Worm (Caenorhabditis elegans): Measurements from ENCODE around the gene ptr-20.

The ptr-20 gene

ce11 chrII:15165681-15166235 lies 7.8 kb downstream of the ptr-20 start, which contains the start of gene gst-27 (continued):
- no peak for TF ChIP-seq T20F7.1 (GFP tag; optimal IDR thresholded peaks at IDR 0.05)
- TF ChIP-seq zfp-3 (GFP tag; conservative IDR thresholded peaks at IDR 0.05) = peak; percentile 41; the same call in 1 of the 2 replicates
- TF ChIP-seq dpl-1 (GFP tag; optimal IDR thresholded peaks at IDR 0.05) = peak; percentile 63
- peak; percentile 76 for TF ChIP-seq ceh-20 (GFP tag; IDR thresholded peaks at IDR 0.05)
- peak; percentile 92 for TF ChIP-seq mep-1 (tag; optimal IDR thresholded peaks at IDR 0.05)
- peak; percentile 43 for TF ChIP-seq nhr-25 (tag; optimal IDR thresholded peaks at IDR 0.05; ENCODE audit: borderline replicate concordance, insufficient read depth)
- TF ChIP-seq madf-5 (GFP tag; IDR thresholded peaks at IDR 0.05) = peak; percentile 43 to 93; a peak in 2 of 4 replicates
- TF ChIP-seq F49E8.2 (tag; optimal IDR thresholded peaks at IDR 0.05; ENCODE audit: borderline replicate concordance) = peak; percentile 72
- TF ChIP-seq unc-62 (GFP tag; optimal IDR thresholded peaks at IDR 0.05 in 1 of 2) = peak in 1 of 2 experiments; percentile 100
- TF ChIP-seq unc-62 (tag; optimal IDR thresholded peaks at IDR 0.05) = no peak
- TF ChIP-seq egl-43 (GFP tag; IDR thresholded peaks at IDR 0.05) = peak; percentile 97
- TF ChIP-seq nhr-76 (tag; optimal IDR thresholded peaks at IDR 0.05) = no peak
- peak; percentile 77 for TF ChIP-seq zip-2 (tag; optimal IDR thresholded peaks at IDR 0.05)
- TF ChIP-seq vab-7 (GFP tag; IDR thresholded peaks at IDR 0.05) = peak; percentile 95
- TF ChIP-seq hlh-11 (tag; optimal IDR thresholded peaks at IDR 0.05) = peak; percentile 82
- peak; percentile 60; the same call in 1 of the 2 replicates for TF ChIP-seq set-16 (GFP tag; IDR thresholded peaks at IDR 0.05)
- no peak for TF ChIP-seq ceh-62 (tag; optimal IDR thresholded peaks at IDR 0.05)
- peak; percentile 60; the same call in 1 of the 2 replicates for TF ChIP-seq ceh-44 (GFP tag; IDR thresholded peaks at IDR 0.05)
- peak; percentile 46 for TF ChIP-seq zfp-2 (tag; optimal IDR thresholded peaks at IDR 0.05)
- peak; percentile 83; the same call in 1 of the 2 replicates for TF ChIP-seq Y75B8A.6 (GFP tag; IDR thresholded peaks at IDR 0.05)
- peak; percentile 50 for TF ChIP-seq nhr-111 (GFP tag; optimal IDR thresholded peaks at IDR 0.05)
- TF ChIP-seq mdl-1 (tag; optimal IDR thresholded peaks at IDR 0.05) = peak in 1 of 2 experiments; percentile 43
- peak; percentile 69 for TF ChIP-seq ztf-7 (tag; optimal IDR thresholded peaks at IDR 0.05)
- TF ChIP-seq nhr-10 (tag; optimal IDR thresholded peaks at IDR 0.05) = no peak
- TF ChIP-seq lir-3 (tag; optimal IDR thresholded peaks at IDR 0.05) = peak; percentile 81
- TF ChIP-seq spr-3 (GFP tag; optimal IDR thresholded peaks at IDR 0.05) = peak; percentile 80
- TF ChIP-seq spr-1 (tag; optimal IDR thresholded peaks at IDR 0.05) = peak; percentile 78
- TF ChIP-seq mes-2 (tag; optimal IDR thresholded peaks at IDR 0.05; ENCODE audit: poor library complexity, severe bottlenecking) = peak; percentile 86
- TF ChIP-seq ceh-28 (tag; optimal IDR thresholded peaks at IDR 0.05) = no peak
- peak; percentile 80 for TF ChIP-seq Y48G9A.11 (GFP tag; IDR thresholded peaks at IDR 0.05)
- TF ChIP-seq fos-1 (tag; optimal IDR thresholded peaks at IDR 0.05) = no peak
- TF ChIP-seq snpc-4 (tag; optimal IDR thresholded peaks at IDR 0.05) = peak; percentile 10
- peak; percentile 68 for TF ChIP-seq jun-1 (tag; optimal IDR thresholded peaks at IDR 0.05)
- peak; percentile 77 for TF ChIP-seq rbr-2 (tag; optimal IDR thresholded peaks at IDR 0.05)
- peak; percentile 92 for TF ChIP-seq lim-7 (GFP tag; IDR thresholded peaks at IDR 0.05)
- peak; percentile 54 for TF ChIP-seq fkh-10 (GFP tag; optimal IDR thresholded peaks at IDR 0.05)
- peak; percentile 70 for TF ChIP-seq nhr-28 (tag; optimal IDR thresholded peaks at IDR 0.05)
- peak; percentile 81 for TF ChIP-seq mxl-3 (GFP tag; optimal IDR thresholded peaks at IDR 0.05)
- TF ChIP-seq gei-8 (GFP tag; optimal IDR thresholded peaks at IDR 0.05) = peak; percentile 90
- TF ChIP-seq skn-1 (tag; optimal IDR thresholded peaks at IDR 0.05) = no peak
- peak; percentile 85 for TF ChIP-seq F26F4.8 (GFP tag; conservative IDR thresholded peaks at IDR 0.05)
- peak in 1 of 2 experiments; percentile 66 for TF ChIP-seq hif-1 (tag; optimal IDR thresholded peaks at IDR 0.05)
- peak; percentile 62 for TF ChIP-seq F10B5.3 (tag; optimal IDR thresholded peaks at IDR 0.05)
- TF ChIP-seq lin-13 (GFP tag; optimal IDR thresholded peaks at IDR 0.05) = peak; percentile 88
- peak; percentile 87 for TF ChIP-seq duxl-1 (tag; optimal IDR thresholded peaks at IDR 0.05; ENCODE audit: poor library complexity)
- peak; percentile 69 for TF ChIP-seq nhr-48 (tag; optimal IDR thresholded peaks at IDR 0.05)
- 0 out of 2 replicates have a peak, but pooled peaks have one; percentile 42 for TF ChIP-seq mxl-2 (GFP tag; conservative IDR thresholded peaks at IDR 0.05)
- peak; percentile 93 for TF ChIP-seq nhr-77 (tag; optimal IDR thresholded peaks at IDR 0.05)
- peak; percentile 60; the same call in 1 of the 2 replicates for TF ChIP-seq F44E2.7 (GFP tag; IDR thresholded peaks at IDR 0.05)
- no peak for TF ChIP-seq ces-1 (GFP tag; optimal IDR thresholded peaks at IDR 0.05)

Measured in whole organism, L4 larva.